Fruit fly (Drosophila melanogaster) whole organism, embryonic: ENCODE data around the gene CG4953.

ENCODE experiments used
- Abd-B ChIP-seq: fragments of 200-800 bp; sonication (Bioruptor generic); optimal IDR thresholded peaks from 2 replicates; lab custom pipeline; 2018; ENCODE audit warnings: missing biosample characterization, mild to moderate bottlenecking, missing genetic modification characterization, moderate library complexity
- BEAF-32 ChIP-seq: fragments of 200-800 bp; sonication (Bioruptor generic); optimal IDR thresholded peaks from 3 replicates; lab custom pipeline; 2017; ENCODE audit warnings: missing biosample characterization, missing genetic modification characterization, mild to moderate bottlenecking, moderate library complexity, missing genetic modification reagents
- CG10267 ChIP-seq: fragments of 200-800 bp; sonication (Bioruptor generic); optimal IDR thresholded peaks from 2 replicates; lab custom pipeline; 2018; ENCODE audit warnings: missing biosample characterization, mild to moderate bottlenecking, missing genetic modification characterization, moderate library complexity
- CG11696 ChIP-seq: fragments of 200-800 bp; sonication (Bioruptor generic); IDR thresholded peaks from 2 replicates; pipeline ENCODE4 v1.3.6; 2022; ENCODE audit warnings: missing biosample characterization, missing genetic modification characterization
- CG13287 ChIP-seq: fragments of 200-800 bp; sonication (Bioruptor generic); IDR thresholded peaks from 2 replicates; pipeline ENCODE4 v1.3.6; 2022; ENCODE audit warnings: missing biosample characterization, missing genetic modification characterization; ENCODE audit not compliant: partially characterized antibody
- CG16779 ChIP-seq: fragments of 200-800 bp; sonication (Bioruptor generic); IDR thresholded peaks from 2 replicates; pipeline ENCODE4 v1.3.6; 2022; ENCODE audit warnings: missing biosample characterization, missing genetic modification characterization
- CG17385 ChIP-seq: fragments of 200-800 bp; sonication (Bioruptor generic); optimal IDR thresholded peaks from 3 replicates; lab custom pipeline; 2018; ENCODE audit warnings: missing biosample characterization, mild to moderate bottlenecking, missing genetic modification characterization
- CG17802 ChIP-seq: fragments of 200-800 bp; sonication (Bioruptor generic); optimal IDR thresholded peaks from 2 replicates; lab custom pipeline; 2018; ENCODE audit warnings: missing biosample characterization, mild to moderate bottlenecking, missing genetic modification characterization, moderate library complexity
- CG18619 ChIP-seq: fragments of 200-800 bp; sonication (Bioruptor generic); optimal IDR thresholded peaks from 3 replicates; lab custom pipeline; 2017; ENCODE audit warnings: missing biosample characterization, mild to moderate bottlenecking, missing genetic modification characterization
- CG2120 ChIP-seq: fragments of 200-800 bp; sonication (Bioruptor generic); optimal IDR thresholded peaks from 3 replicates; lab custom pipeline; 2016; ENCODE audit warnings: missing biosample characterization, missing genetic modification characterization
- CG2202 ChIP-seq: fragments of 200-800 bp; sonication (Bioruptor generic); optimal IDR thresholded peaks from 2 replicates; lab custom pipeline; 2018; ENCODE audit warnings: missing biosample characterization, mild to moderate bottlenecking, missing genetic modification characterization
- CG2678 ChIP-seq: fragments of 200-800 bp; sonication (Bioruptor generic); optimal IDR thresholded peaks from 3 replicates; lab custom pipeline; 2019; ENCODE audit warnings: missing biosample characterization, mild to moderate bottlenecking, missing genetic modification characterization, moderate library complexity
- CG30403 ChIP-seq: fragments of 200-800 bp; sonication (Bioruptor generic); optimal IDR thresholded peaks from 3 replicates; lab custom pipeline; 2016; ENCODE audit warnings: missing biosample characterization, missing genetic modification characterization
- CG30431 ChIP-seq: fragments of 200-800 bp; sonication (Bioruptor generic); optimal IDR thresholded peaks from 2 replicates; lab custom pipeline; 2017; ENCODE audit warnings: missing biosample characterization, missing genetic modification characterization
- CG33557 ChIP-seq: fragments of 200-800 bp; sonication (Bioruptor generic); optimal IDR thresholded peaks from 2 replicates; lab custom pipeline; 2019; ENCODE audit warnings: missing biosample characterization, mild to moderate bottlenecking, missing genetic modification characterization, moderate library complexity
- CG43689 ChIP-seq: fragments of 200-800 bp; sonication (Bioruptor generic); IDR thresholded peaks from 2 replicates; pipeline ENCODE4 v1.3.6; 2022; ENCODE audit warnings: missing biosample characterization, missing genetic modification characterization
- CG7987 ChIP-seq: fragments of 200-800 bp; sonication (Bioruptor generic); optimal IDR thresholded peaks from 2 replicates; lab custom pipeline; 2018; ENCODE audit warnings: missing biosample characterization, mild to moderate bottlenecking, missing genetic modification characterization, moderate library complexity
- CG9437 ChIP-seq: fragments of 200-800 bp; sonication (Bioruptor generic); optimal IDR thresholded peaks from 2 replicates; lab custom pipeline; 2018; ENCODE audit warnings: missing biosample characterization, mild to moderate bottlenecking, missing genetic modification characterization
- Deaf1 ChIP-seq: fragments of 200-800 bp; optimal IDR thresholded peaks from 3 replicates; lab custom pipeline; 2019; ENCODE audit warnings: missing biosample characterization, mild to moderate bottlenecking, missing genetic modification characterization, moderate library complexity
- Doc3 ChIP-seq: fragments of 200-800 bp; sonication (Bioruptor generic); IDR thresholded peaks from 3 replicates; pipeline ENCODE4 v1.3.6; 2022; ENCODE audit warnings: missing biosample characterization, missing genetic modification characterization; ENCODE audit not compliant: partially characterized antibody
- E2f2 ChIP-seq: fragments of 200-800 bp; sonication (Bioruptor generic); IDR thresholded peaks from 2 replicates; pipeline ENCODE4 v1.3.6; 2022; ENCODE audit warnings: missing biosample characterization, missing genetic modification characterization
- Gug ChIP-seq: fragments of 200-800 bp; sonication (Bioruptor generic); IDR thresholded peaks from 4 replicates; pipeline ENCODE4 v1.3.6; 2022; ENCODE audit warnings: missing biosample characterization, missing genetic modification characterization
- H2.0 ChIP-seq: fragments of 200-800 bp; sonication (Bioruptor generic); IDR thresholded peaks from 2 replicates; pipeline ENCODE4 v1.3.6; 2022; ENCODE audit warnings: missing biosample characterization, missing genetic modification characterization
- Lhr ChIP-seq: fragments of 200-800 bp; sonication (Bioruptor generic); optimal IDR thresholded peaks from 3 replicates; lab custom pipeline; 2017; ENCODE audit warnings: mild to moderate bottlenecking, missing biosample characterization, missing genetic modification reagents, missing genetic modification characterization
- MTF-1 ChIP-seq: fragments of 200-800 bp; sonication (Bioruptor generic); optimal IDR thresholded peaks from 2 replicates; lab custom pipeline; 2018; ENCODE audit warnings: missing biosample characterization, mild to moderate bottlenecking, missing genetic modification characterization, borderline replicate concordance
- Poxn ChIP-seq: fragments of 200-800 bp; sonication (Bioruptor generic); IDR thresholded peaks from 2 replicates; pipeline ENCODE4 v1.3.6; 2022; ENCODE audit warnings: missing biosample characterization, missing genetic modification characterization
- Sox102F ChIP-seq: fragments of 200-800 bp; sonication (Bioruptor generic); optimal IDR thresholded peaks from 2 replicates; lab custom pipeline; 2018; ENCODE audit warnings: missing biosample characterization, mild to moderate bottlenecking, missing genetic modification characterization, moderate library complexity
- Trl ChIP-seq, 3 experiments: fragments of >200 bp in 2 of 3; fragments of 200-800 bp in 1 of 3; sonication (Bioruptor generic) in 1 of 3; optimal IDR thresholded peaks; 2 replicates in 1 of 3; 3 replicates in 2 of 3; lab custom pipeline; 2016 to 2017; ENCODE audit warnings: missing biosample characterization in 1 of 3, missing genetic modification characterization in 1 of 3
- btn ChIP-seq: fragments of 200-800 bp; sonication (Bioruptor generic); optimal IDR thresholded peaks from 2 replicates; lab custom pipeline; 2016; ENCODE audit warnings: missing biosample characterization, missing genetic modification characterization
- dysf ChIP-seq: fragments of 200-800 bp; sonication (Bioruptor generic); IDR thresholded peaks from 3 replicates; pipeline ENCODE4 v1.3.6; 2022; ENCODE audit warnings: missing biosample characterization, missing genetic modification characterization
- fd102C ChIP-seq: fragments of 200-800 bp; sonication (Bioruptor generic); optimal IDR thresholded peaks from 2 replicates; lab custom pipeline; 2018; ENCODE audit warnings: missing biosample characterization, mild to moderate bottlenecking, missing genetic modification characterization, moderate library complexity
- gro ChIP-seq: fragments of 200-800 bp; sonication (Bioruptor generic); optimal IDR thresholded peaks from 2 replicates; lab custom pipeline; 2016; ENCODE audit warnings: missing biosample characterization, missing genetic modification characterization
- ham ChIP-seq: fragments of 200-800 bp; sonication (Bioruptor generic); IDR thresholded peaks from 2 replicates; pipeline ENCODE4 v1.3.6; 2022; ENCODE audit warnings: missing biosample characterization, missing genetic modification characterization
- hkb ChIP-seq, 2 experiments: fragments of 200-800 bp in 1 of 2; fragments of >200 bp in 1 of 2; sonication (Bioruptor generic) in 1 of 2; IDR thresholded peaks in 1 of 2; optimal IDR thresholded peaks in 1 of 2; 2 replicates each; pipeline versions ENCODE4 v1.3.6 to Lab custom; 2017 to 2022; ENCODE audit warnings: missing biosample characterization in 1 of 2, missing genetic modification characterization in 1 of 2
- lilli ChIP-seq: fragments of 200-800 bp; sonication (Bioruptor generic); optimal IDR thresholded peaks from 3 replicates; lab custom pipeline; 2016; ENCODE audit warnings: missing biosample characterization, missing genetic modification characterization
- org-1 ChIP-seq: fragments of 200-800 bp; sonication (Bioruptor generic); optimal IDR thresholded peaks from 2 replicates; lab custom pipeline; 2017; ENCODE audit warnings: missing biosample characterization, missing genetic modification characterization
- pnt ChIP-seq: fragments of 200-800 bp; sonication (Bioruptor generic); optimal IDR thresholded peaks from 3 replicates; lab custom pipeline; 2016; ENCODE audit warnings: missing biosample characterization, missing genetic modification characterization
- seq ChIP-seq: fragments of 200-800 bp; sonication (Bioruptor generic); IDR thresholded peaks from 2 replicates; pipeline ENCODE4 v1.3.6; 2022; ENCODE audit warnings: missing biosample characterization, missing genetic modification characterization
- so ChIP-seq: fragments of 200-800 bp; sonication (Bioruptor generic); IDR thresholded peaks from 3 replicates; pipeline ENCODE4 v1.3.6; 2022; ENCODE audit warnings: missing biosample characterization, missing genetic modification characterization
- tio ChIP-seq: fragments of 200-800 bp; sonication (Bioruptor generic); optimal IDR thresholded peaks from 2 replicates; lab custom pipeline; 2017; ENCODE audit warnings: missing biosample characterization, missing genetic modification characterization, inconsistent platforms

The CG4953 gene

DNA sequence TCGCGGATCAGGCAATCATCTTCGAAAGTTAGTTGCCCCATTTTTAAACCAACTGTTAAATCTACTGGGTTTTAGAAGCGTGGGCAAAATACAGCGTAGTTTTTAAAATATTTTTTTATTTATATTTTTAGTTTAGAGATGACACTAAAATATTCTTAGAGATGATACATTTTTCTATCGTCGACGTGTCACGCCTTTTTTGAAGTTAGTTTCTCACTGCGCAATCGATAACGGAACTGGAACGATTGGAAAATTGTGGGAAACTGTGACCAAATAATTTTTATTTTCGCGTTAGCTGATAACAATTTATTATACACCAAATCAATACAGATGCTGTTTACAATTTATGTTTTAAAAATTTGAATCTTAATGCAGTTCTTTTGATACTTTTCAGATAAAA lies 12.2 kb downstream of the CG4953 start, which contains the start of gene Utx (continued):
- TF ChIP-seq CG7987 (GFP tag; lab: Kevin White, UChicago) (no peak), lilli (GFP tag; lab: Kevin White, UChicago) (no peak), CG43689 (GFP tag; lab: Robert Waterston, UW) (no peak), CG9437 (no peak), Doc3 (GFP tag; lab: Robert Waterston, UW) (peak; percentile 79), tio (no peak), Deaf1 (tag; lab: Kevin White, UChicago) (no peak), Sox102F (GFP tag; lab: Kevin White, UChicago) (no peak), Trl (optimal IDR thresholded peaks at IDR 0.05; lab: Kevin White, UChicago) (no peak), Trl (GFP tag; optimal IDR thresholded peaks at IDR 0.05; lab: Kevin White, UChicago) (no peak), Lhr (GFP tag; lab: Kevin White, UChicago) (no peak), CG30431 (no peak), CG11696 (GFP tag; lab: Robert Waterston, UW) (no peak), CG18619 (no peak), so (GFP tag; lab: Robert Waterston, UW) (no peak), ham (GFP tag; lab: Robert Waterston, UW) (no peak), E2f2 (GFP tag; lab: Robert Waterston, UW) (peak; percentile 79), H2.0 (GFP tag; lab: Robert Waterston, UW) (no peak), BEAF-32 (GFP tag; lab: Kevin White, UChicago) (peak; percentile 88), Abd-B (GFP tag; lab: Kevin White, UChicago) (no peak), Gug (no peak; the same call in 3 of the 4 replicates), hkb (optimal IDR thresholded peaks at IDR 0.05; lab: Kevin White, UChicago) (no peak), hkb (GFP tag; IDR thresholded peaks at IDR 0.05; lab: Robert Waterston, UW) (0 out of 2 replicates have a peak, but pooled peaks have one; percentile 18), CG13287 (GFP tag; lab: Robert Waterston, UW) (peak; percentile 84), btn (no peak), CG2120 (no peak), seq (GFP tag; lab: Robert Waterston, UW) (no peak), CG16779 (GFP tag; lab: Robert Waterston, UW) (no peak), MTF-1 (GFP tag; lab: Kevin White, UChicago) (no peak), dysf (GFP tag; lab: Robert Waterston, UW) (no peak), Poxn (GFP tag; lab: Robert Waterston, UW) (no peak), CG2202 (no peak), fd102C (GFP tag; lab: Kevin White, UChicago) (no peak), CG10267 (peak; percentile 24), CG33557 (GFP tag; lab: Kevin White, UChicago) (no peak), CG30403 (GFP tag; lab: Kevin White, UChicago) (peak; percentile 1), CG17385 (GFP tag; lab: Kevin White, UChicago) (no peak), pnt (GFP tag; lab: Kevin White, UChicago) (no peak), org-1 (GFP tag; lab: Kevin White, UChicago) (no peak), CG17802 (tag; lab: Kevin White, UChicago) (peak; percentile 80)
- TF ChIP-seq, all 482 proteins: peak for 66

DNA sequence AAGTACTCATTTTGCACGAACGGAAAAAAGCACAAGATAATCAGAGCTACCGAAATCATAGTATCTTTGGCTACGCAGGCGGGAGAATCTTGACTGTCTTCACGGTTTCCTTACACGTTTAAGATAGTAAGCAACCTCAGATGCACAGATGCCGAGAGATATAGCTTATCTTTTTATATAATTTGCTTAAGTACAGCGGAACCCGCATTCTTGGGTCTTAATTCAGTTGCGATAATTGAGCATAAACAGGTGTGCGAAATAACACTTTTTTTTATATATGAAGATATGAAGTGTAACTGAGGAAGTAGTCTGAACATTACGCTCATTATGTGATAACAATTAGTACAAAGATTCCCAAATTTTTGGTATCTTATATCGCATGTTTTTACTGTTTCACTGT lies 14.3 kb downstream of the CG4953 start, which contains the start of gene CG34043:
CG34043 (minus strand) TSS at position 101 of the 400 bp plus-strand sequence.
- TF ChIP-seq CG2678 (tag; lab: Kevin White, UChicago): no peak
- TF ChIP-seq gro (GFP tag; lab: Kevin White, UChicago): no peak
